Worm (Caenorhabditis elegans): ENCODE data around the gene ham-3.
A peak's percentile ranks its signal among the peaks of the same experiment; 100 is the strongest.

Gene ham-3

ce11 chrIII:10093093-10093492 lies 27.5 kb upstream of the ham-3 start:
- no peak for TF ChIP-seq cnd-1 (tag; optimal IDR thresholded peaks at IDR 0.05)
- peak; percentile 2 for TF ChIP-seq lin-32 (GFP tag; optimal IDR thresholded peaks at IDR 0.05)
- TF ChIP-seq hlh-1 (tag; optimal IDR thresholded peaks at IDR 0.05): no peak
- TF ChIP-seq lin-13 (tag; optimal IDR thresholded peaks at IDR 0.05): no peak

DNA sequence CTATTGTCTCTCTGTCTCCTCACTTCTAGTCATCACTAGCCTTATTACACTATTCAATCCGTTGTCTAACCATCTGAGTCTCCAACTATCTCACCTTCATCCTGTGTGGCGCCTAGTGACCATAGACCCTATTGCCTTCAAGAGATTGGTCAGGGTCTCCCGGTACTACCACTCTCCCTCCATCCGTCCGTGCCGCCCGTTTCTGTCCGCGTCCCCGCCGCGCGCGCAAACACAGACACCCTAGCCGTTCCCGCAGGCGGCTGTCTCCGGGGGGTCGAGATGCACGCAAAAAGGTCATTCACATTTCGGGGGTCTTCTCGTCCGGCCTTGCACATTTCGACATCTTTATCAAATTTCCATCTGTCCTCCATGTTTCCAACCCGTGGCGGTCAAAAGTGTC lies 26.0 kb upstream of the ham-3 start:
- no peak for TF ChIP-seq blmp-1 (tag; optimal IDR thresholded peaks at IDR 0.05)
- TF ChIP-seq mab-5 (tag; optimal IDR thresholded peaks at IDR 0.05): no peak
- TF ChIP-seq nhr-237 (tag; optimal IDR thresholded peaks at IDR 0.05): no peak
- TF ChIP-seq sem-2 (GFP tag; optimal IDR thresholded peaks at IDR 0.05): no peak
- TF ChIP-seq unc-62 (GFP tag; optimal IDR thresholded peaks at IDR 0.05): peak; percentile 3
- no peak for TF ChIP-seq unc-39 (tag; optimal IDR thresholded peaks at IDR 0.05)
- TF ChIP-seq cnd-1 (tag; optimal IDR thresholded peaks at IDR 0.05): peak; percentile 69
- TF ChIP-seq flh-1 (GFP tag; optimal IDR thresholded peaks at IDR 0.05): no peak
- TF ChIP-seq nhr-12 (tag; optimal IDR thresholded peaks at IDR 0.05): no peak
- TF ChIP-seq bed-3 (GFP tag; optimal IDR thresholded peaks at IDR 0.05): peak; percentile 9
- peak; percentile 56 for TF ChIP-seq unc-120 (tag; optimal IDR thresholded peaks at IDR 0.05; ENCODE audit: poor library complexity, severe bottlenecking)
- TF ChIP-seq zip-8 (tag; optimal IDR thresholded peaks at IDR 0.05): no peak
- no peak for TF ChIP-seq ces-1 (GFP tag; optimal IDR thresholded peaks at IDR 0.05)
- peak; percentile 9 for TF ChIP-seq nhr-2 (tag; optimal IDR thresholded peaks at IDR 0.05)
- TF ChIP-seq nhr-76 (tag; optimal IDR thresholded peaks at IDR 0.05): no peak
- peak; percentile 91 for TF ChIP-seq ham-2 (GFP tag; optimal IDR thresholded peaks at IDR 0.05)
- no peak for TF ChIP-seq mep-1 (tag; optimal IDR thresholded peaks at IDR 0.05)
- no peak for TF ChIP-seq lin-32 (GFP tag; optimal IDR thresholded peaks at IDR 0.05)
- TF ChIP-seq ztf-11 (tag; optimal IDR thresholded peaks at IDR 0.05): no peak
- no peak for TF ChIP-seq tbx-8 (GFP tag; optimal IDR thresholded peaks at IDR 0.05)
- TF ChIP-seq lin-13 (tag; optimal IDR thresholded peaks at IDR 0.05): no peak
- no peak for TF ChIP-seq ceh-39 (tag; optimal IDR thresholded peaks at IDR 0.05)
- no peak for TF ChIP-seq hlh-1 (tag; optimal IDR thresholded peaks at IDR 0.05)
- peak; percentile 21 for TF ChIP-seq lsy-2 (tag; optimal IDR thresholded peaks at IDR 0.05)
- peak; percentile 58 for TF ChIP-seq pha-4 (tag; optimal IDR thresholded peaks at IDR 0.05)
- TF ChIP-seq nhr-28 (tag; optimal IDR thresholded peaks at IDR 0.05): no peak
- no peak for TF ChIP-seq ceh-83 (GFP tag; optimal IDR thresholded peaks at IDR 0.05)
- no peak for TF ChIP-seq snpc-4 (tag; optimal IDR thresholded peaks at IDR 0.05)
- no peak for TF ChIP-seq elt-1 (tag; optimal IDR thresholded peaks at IDR 0.05; ENCODE audit: borderline replicate concordance, insufficient read depth)
- peak; percentile 79 for TF ChIP-seq sptf-1 (tag; optimal IDR thresholded peaks at IDR 0.05)
- TF ChIP-seq drap-1 (GFP tag; optimal IDR thresholded peaks at IDR 0.05): peak; percentile 28
- TF ChIP-seq mls-2 (tag; optimal IDR thresholded peaks at IDR 0.05): peak; percentile 58
- no peak for TF ChIP-seq elt-3 (tag; optimal IDR thresholded peaks at IDR 0.05)
- TF ChIP-seq ceh-43 (GFP tag; optimal IDR thresholded peaks at IDR 0.05): no peak
- peak; percentile 59 for TF ChIP-seq M03D4.4 (tag; optimal IDR thresholded peaks at IDR 0.05)

- no peak for TF ChIP-seq elt-1 (tag; optimal IDR thresholded peaks at IDR 0.05; ENCODE audit: borderline replicate concordance, insufficient read depth)
- no peak for TF ChIP-seq ztf-11 (tag; optimal IDR thresholded peaks at IDR 0.05)
- no peak for TF ChIP-seq ceh-83 (GFP tag; optimal IDR thresholded peaks at IDR 0.05)
These were observed 25.2 kb upstream of the ham-3 start for ce11 chrIII:10095377-10095776.

ce11 chrIII:10096525-10096972 lies 24.0 kb upstream of the ham-3 start:
- peak; percentile 91 for TF ChIP-seq hlh-1 (tag; optimal IDR thresholded peaks at IDR 0.05)
- peak; percentile 41 for TF ChIP-seq elt-3 (tag; optimal IDR thresholded peaks at IDR 0.05)
- peak; percentile 82 for TF ChIP-seq nhr-237 (tag; optimal IDR thresholded peaks at IDR 0.05)
- peak; percentile 72 for TF ChIP-seq drap-1 (GFP tag; optimal IDR thresholded peaks at IDR 0.05)
- peak; percentile 89 for TF ChIP-seq lsy-2 (tag; optimal IDR thresholded peaks at IDR 0.05)
- no peak for TF ChIP-seq ceh-83 (GFP tag; optimal IDR thresholded peaks at IDR 0.05)
- peak; percentile 92 for TF ChIP-seq ces-1 (GFP tag; optimal IDR thresholded peaks at IDR 0.05)
- no peak for TF ChIP-seq sem-2 (GFP tag; optimal IDR thresholded peaks at IDR 0.05)
- peak; percentile 88 for TF ChIP-seq unc-62 (GFP tag; optimal IDR thresholded peaks at IDR 0.05)
- TF ChIP-seq pha-4 (tag; optimal IDR thresholded peaks at IDR 0.05): peak; percentile 80
- peak; percentile 70 for TF ChIP-seq ztf-11 (tag; optimal IDR thresholded peaks at IDR 0.05)
- peak; percentile 32 for TF ChIP-seq mep-1 (tag; optimal IDR thresholded peaks at IDR 0.05)
- no peak for TF ChIP-seq blmp-1 (tag; optimal IDR thresholded peaks at IDR 0.05)
- peak; percentile 49 for TF ChIP-seq nhr-2 (tag; optimal IDR thresholded peaks at IDR 0.05)
- TF ChIP-seq bed-3 (GFP tag; optimal IDR thresholded peaks at IDR 0.05): no peak
- TF ChIP-seq cnd-1 (tag; optimal IDR thresholded peaks at IDR 0.05): peak; percentile 36
- peak; percentile 52 for TF ChIP-seq ham-2 (GFP tag; optimal IDR thresholded peaks at IDR 0.05)
- no peak for TF ChIP-seq snpc-4 (tag; optimal IDR thresholded peaks at IDR 0.05)
- no peak for TF ChIP-seq unc-39 (tag; optimal IDR thresholded peaks at IDR 0.05)
- peak; percentile 78 for TF ChIP-seq mab-5 (tag; optimal IDR thresholded peaks at IDR 0.05)
- peak; percentile 70 for TF ChIP-seq mls-2 (tag; optimal IDR thresholded peaks at IDR 0.05)
- TF ChIP-seq ceh-39 (tag; optimal IDR thresholded peaks at IDR 0.05): peak; percentile 98
- peak; percentile 72 for TF ChIP-seq unc-120 (tag; optimal IDR thresholded peaks at IDR 0.05; ENCODE audit: poor library complexity, severe bottlenecking)
- TF ChIP-seq sptf-1 (tag; optimal IDR thresholded peaks at IDR 0.05): peak; percentile 39
